Worm (Caenorhabditis elegans): Measurements from ENCODE around the gene nog-1.

Gene nog-1

ce11 chrIV:379605-380004 lies 14.1 kb upstream of the nog-1 start (continued):
- TF ChIP-seq attf-6 (GFP tag; IDR thresholded peaks at IDR 0.05) (no peak), dox-1 (GFP tag; IDR thresholded peaks at IDR 0.05) (peak; percentile 53; the same call in 1 of the 2 replicates), snpc-4 (GFP tag; optimal IDR thresholded peaks at IDR 0.05) (peak; percentile 2), snpc-4 (tag; optimal IDR thresholded peaks at IDR 0.05) (peak in 1 of 4 experiments; percentile 17), efl-1 (GFP tag; optimal IDR thresholded peaks at IDR 0.05) (peak; percentile 91), unc-130 (GFP tag; optimal IDR thresholded peaks at IDR 0.05) (peak; percentile 52)

ce11 chrIV:383135-383731 lies 10.4 kb upstream of the nog-1 start, which contains the start of gene spl-1:
TSS of gene spl-1 (minus strand) at chrIV:383185.
- TF ChIP-seq pbrm-1 (GFP tag; IDR thresholded peaks at IDR 0.05) (0 out of 2 replicates have a peak, but pooled peaks have one; percentile 26), somi-1 (GFP tag; optimal IDR thresholded peaks at IDR 0.05) (no peak), zim-3 (tag; optimal IDR thresholded peaks at IDR 0.05) (no peak), tbp1 (GFP tag; optimal IDR thresholded peaks at IDR 0.05) (peak; percentile 2), nhr-80 (tag; optimal IDR thresholded peaks at IDR 0.05) (peak; percentile 82), F23B12.7 (tag; optimal IDR thresholded peaks at IDR 0.05; ENCODE audit: insufficient read depth) (no peak), attf-5 (GFP tag; optimal IDR thresholded peaks at IDR 0.05) (peak; percentile 51), ztf-3 (GFP tag; optimal IDR thresholded peaks at IDR 0.05) (no peak), pha-4 (tag; optimal IDR thresholded peaks at IDR 0.05) (no peak)

ce11 chrIV:385150-385937 lies 8.3 kb upstream of the nog-1 start, which contains the start of gene rps-24:
TSS of gene rps-24 (plus strand) at chrIV:385887.
- peak; percentile 87 for TF ChIP-seq Y56A3A.18 (GFP tag; IDR thresholded peaks at IDR 0.05)
- peak; percentile 91 for TF ChIP-seq Y79H2A.3 (GFP tag; conservative IDR thresholded peaks at IDR 0.05)
- TF ChIP-seq ceh-40 (GFP tag; IDR thresholded peaks at IDR 0.05) = peak; percentile 53; the same call in 1 of the 2 replicates
- peak; percentile 67 for TF ChIP-seq zfh-2 (GFP tag; conservative IDR thresholded peaks at IDR 0.05)
- peak; percentile 99 for TF ChIP-seq ztf-28 (GFP tag; IDR thresholded peaks at IDR 0.05)
- peak; percentile 91 for TF ChIP-seq egl-44 (GFP tag; IDR thresholded peaks at IDR 0.05)
- peak; percentile 84 for TF ChIP-seq T07F8.4 (tag; optimal IDR thresholded peaks at IDR 0.05)
- peak in 1 of 2 experiments; percentile 38 for TF ChIP-seq let-607 (tag; optimal IDR thresholded peaks at IDR 0.05)
- peak; percentile 97 for TF ChIP-seq ceh-91 (GFP tag; IDR thresholded peaks at IDR 0.05)
- peak; percentile 97 for TF ChIP-seq let-526 (GFP tag; IDR thresholded peaks at IDR 0.05)
- peak; percentile 6 for TF ChIP-seq xnd-1 (tag; optimal IDR thresholded peaks at IDR 0.05)
- peak; percentile 99 for TF ChIP-seq dox-1 (GFP tag; IDR thresholded peaks at IDR 0.05)
- peak; percentile 84 for TF ChIP-seq F49E8.2 (tag; optimal IDR thresholded peaks at IDR 0.05; ENCODE audit: insufficient read depth)
- TF ChIP-seq ztf-6 (GFP tag; IDR thresholded peaks at IDR 0.05) = peak; percentile 96
- TF ChIP-seq C17E4.6 (GFP tag; IDR thresholded peaks at IDR 0.05) = peak; percentile 92; the same call in 1 of the 2 replicates
- TF ChIP-seq tbp1 (GFP tag; optimal IDR thresholded peaks at IDR 0.05) = peak; percentile 71
- TF ChIP-seq bed-1 (GFP tag; IDR thresholded peaks at IDR 0.05) = peak; percentile 89; the same call in 1 of the 2 replicates
- TF ChIP-seq F52B5.7 (tag; optimal IDR thresholded peaks at IDR 0.05) = peak; percentile 6
- peak; percentile 96 for TF ChIP-seq lin-26 (GFP tag; IDR thresholded peaks at IDR 0.05)
- TF ChIP-seq nfyb-1 (GFP tag; IDR thresholded peaks at IDR 0.05) = peak; percentile 94
- peak; percentile 48 for TF ChIP-seq die-1 (tag; optimal IDR thresholded peaks at IDR 0.05)
- TF ChIP-seq dpl-1 (GFP tag; optimal IDR thresholded peaks at IDR 0.05) = peak; percentile 15
- peak; percentile 54 for TF ChIP-seq nhr-90 (tag; optimal IDR thresholded peaks at IDR 0.05)
- TF ChIP-seq egrh-3 (GFP tag; IDR thresholded peaks at IDR 0.05) = peak; percentile 95
- peak; percentile 83 for TF ChIP-seq K12H6.12 (tag; optimal IDR thresholded peaks at IDR 0.05)
- peak; percentile 100 for TF ChIP-seq D2030.7 (GFP tag; IDR thresholded peaks at IDR 0.05)
- peak; percentile 34 for TF ChIP-seq somi-1 (GFP tag; optimal IDR thresholded peaks at IDR 0.05)
- peak; percentile 59; the same call in 1 of the 2 replicates for TF ChIP-seq cebp-2 (GFP tag; IDR thresholded peaks at IDR 0.05)
- TF ChIP-seq madf-3 (GFP tag; IDR thresholded peaks at IDR 0.05) = peak; percentile 95
- TF ChIP-seq tlf-1 (GFP tag; optimal IDR thresholded peaks at IDR 0.05) = peak; percentile 88
- TF ChIP-seq attf-6 (GFP tag; IDR thresholded peaks at IDR 0.05) = peak; percentile 84; the same call in 1 of the 2 replicates

All from whole organism, young adult.